Worm (Caenorhabditis elegans) whole organism, L4 larva: ENCODE data around the gene taf-8.

Experiments
- D1046.2 ChIP-seq: fragments of 200-800 bp; sonication (Bioruptor generic); IDR thresholded peaks from 2 replicates; pipeline ENCODE4 v1.3.6; 2022; ENCODE audit warnings: missing genetic modification characterization, missing compliant biosample characterization
- F26F4.8 ChIP-seq: fragments of 200-800 bp; sonication (Bioruptor generic); conservative IDR thresholded peaks from 2 replicates; pipeline ENCODE4 v1.3.6; 2022; ENCODE audit warnings: missing genetic modification characterization, missing compliant biosample characterization
- F44E2.7 ChIP-seq: fragments of 200-800 bp; sonication (Bioruptor generic); IDR thresholded peaks from 2 replicates; pipeline ENCODE4 v2.1.2; 2022; ENCODE audit warnings: missing genetic modification characterization, missing compliant biosample characterization
- T26A8.4 ChIP-seq: fragments of 200-800 bp; sonication (Bioruptor generic); IDR thresholded peaks from 2 replicates; pipeline ENCODE4 v1.3.6; 2022; ENCODE audit warnings: missing genetic modification characterization, missing compliant biosample characterization
- Y105C5A.15 ChIP-seq: fragments of 200-800 bp; sonication (Bioruptor generic); IDR thresholded peaks from 2 replicates; pipeline ENCODE4 v1.3.6; 2022; ENCODE audit warnings: missing genetic modification characterization, missing compliant biosample characterization
- Y5F2A.4 ChIP-seq: fragments of 200-800 bp; sonication (Bioruptor generic); optimal IDR thresholded peaks from 2 replicates; lab custom pipeline; 2018; ENCODE audit warnings: mild to moderate bottlenecking, missing genetic modification characterization, missing compliant biosample characterization
- Y75B8A.6 ChIP-seq: fragments of 200-800 bp; sonication (Bioruptor generic); IDR thresholded peaks from 2 replicates; pipeline ENCODE4 v1.3.6; 2022; ENCODE audit warnings: missing genetic modification reagents, missing genetic modification characterization, missing compliant biosample characterization
- aha-1 ChIP-seq: fragments of 150-350 bp; peaks from one replicate; lab custom pipeline; 2014; ENCODE audit warnings: missing biosample characterization, missing genetic modification characterization
- ama-1 ChIP-seq: fragments of 150-350 bp; optimal IDR thresholded peaks from 2 replicates; lab custom pipeline; 2014; ENCODE audit warnings: inconsistent platforms, mixed read lengths
- ceh-20 ChIP-seq: fragments of 200-800 bp; sonication (Bioruptor generic); IDR thresholded peaks from 2 replicates; pipeline ENCODE4 v1.3.6; 2022; ENCODE audit warnings: missing genetic modification reagents, missing genetic modification characterization, missing compliant biosample characterization
- ceh-28 ChIP-seq: fragments of 150-350 bp; optimal IDR thresholded peaks from 2 replicates; lab custom pipeline; 2014; ENCODE audit warnings: missing biosample characterization, missing genetic modification reagents, missing genetic modification characterization
- ceh-32 ChIP-seq: sonication (generic microtip); optimal IDR thresholded peaks from 2 replicates; lab custom pipeline; 2016; ENCODE audit warnings: mild to moderate bottlenecking, missing genetic modification characterization, missing compliant biosample characterization; ENCODE audit not compliant: poor library complexity
- ceh-82 ChIP-seq: sonication (generic microtip); optimal IDR thresholded peaks from 2 replicates; lab custom pipeline; 2017; ENCODE audit warnings: missing biosample characterization, missing genetic modification characterization
- ces-1 ChIP-seq: fragments of 150-350 bp; sonication (generic microtip); optimal IDR thresholded peaks from 4 replicates; lab custom pipeline; 2014; ENCODE audit warnings: missing biosample characterization, missing genetic modification reagents, missing genetic modification characterization
- cey-2 ChIP-seq: sonication (generic microtip); optimal IDR thresholded peaks from 3 replicates; lab custom pipeline; 2017; ENCODE audit warnings: missing genetic modification characterization, mild to moderate bottlenecking, missing compliant biosample characterization, antibody characterized with exemption, borderline replicate concordance; ENCODE audit not compliant: insufficient read depth
- daf-16 ChIP-seq, 3 experiments: sonication (generic microtip); optimal IDR thresholded peaks; 2 replicates each; lab custom pipeline; 2016 to 2017; ENCODE audit warnings: missing genetic modification characterization in 3 of 3, missing genetic modification reagents in 3 of 3, mild to moderate bottlenecking in 2 of 3, missing compliant biosample characterization in 2 of 3, missing biosample characterization in 1 of 3, moderate library complexity in 1 of 3
- dmd-6 ChIP-seq: fragments of 200-800 bp; sonication (Bioruptor generic); IDR thresholded peaks from 2 replicates; pipeline ENCODE4 v1.3.6; 2022; ENCODE audit warnings: missing genetic modification reagents, missing genetic modification characterization, missing compliant biosample characterization
- dmd-8 ChIP-seq: fragments of 200-800 bp; sonication (Bioruptor generic); IDR thresholded peaks from 2 replicates; pipeline ENCODE4 v1.3.6; 2022; ENCODE audit warnings: missing genetic modification characterization, missing compliant biosample characterization
- egl-43 ChIP-seq: fragments of 200-800 bp; sonication (Bioruptor generic); IDR thresholded peaks from 2 replicates; pipeline ENCODE4 v1.3.6; 2022; ENCODE audit warnings: missing genetic modification reagents, missing genetic modification characterization, missing compliant biosample characterization
- fkh-10 ChIP-seq: fragments of 150-350 bp; optimal IDR thresholded peaks from 2 replicates; lab custom pipeline; 2014; ENCODE audit warnings: missing biosample characterization, missing genetic modification reagents, missing genetic modification characterization
- gei-8 ChIP-seq: fragments of 200-800 bp; sonication (Bioruptor generic); optimal IDR thresholded peaks from 2 replicates; lab custom pipeline; 2018; ENCODE audit warnings: mild to moderate bottlenecking, missing genetic modification characterization, missing compliant biosample characterization
- hlh-11 ChIP-seq: fragments of 200-800 bp; sonication (Bioruptor generic); optimal IDR thresholded peaks from 2 replicates; lab custom pipeline; 2018; ENCODE audit warnings: mild to moderate bottlenecking, missing genetic modification characterization, missing compliant biosample characterization
- hlh-30 ChIP-seq: sonication (generic microtip); optimal IDR thresholded peaks from 2 replicates; lab custom pipeline; 2017; ENCODE audit warnings: antibody characterized with exemption, mild to moderate bottlenecking, missing genetic modification characterization, missing compliant biosample characterization; ENCODE audit not compliant: insufficient read depth
- jun-1 ChIP-seq: fragments of 150-350 bp; optimal IDR thresholded peaks from 2 replicates; lab custom pipeline; 2014; ENCODE audit warnings: missing biosample characterization, missing genetic modification reagents, missing genetic modification characterization
- lim-7 ChIP-seq: fragments of 200-800 bp; sonication (Bioruptor generic); IDR thresholded peaks from 2 replicates; pipeline ENCODE4 v1.3.6; 2022; ENCODE audit warnings: missing genetic modification characterization, missing compliant biosample characterization
- lin-13 ChIP-seq: fragments of 150-350 bp; optimal IDR thresholded peaks from 2 replicates; lab custom pipeline; 2014; ENCODE audit warnings: missing biosample characterization, missing genetic modification reagents, missing genetic modification characterization
- lin-15B ChIP-seq: fragments of 150-350 bp; sonication (generic microtip); optimal IDR thresholded peaks from 3 replicates; lab custom pipeline; 2014; ENCODE audit warnings: missing biosample characterization, missing genetic modification characterization
- lin-29 ChIP-seq: fragments of 200-800 bp; sonication (Bioruptor generic); IDR thresholded peaks from 2 replicates; pipeline ENCODE4 v1.3.6; 2022; ENCODE audit warnings: missing genetic modification reagents, missing genetic modification characterization, missing compliant biosample characterization
- lin-38 ChIP-seq: fragments of 200-800 bp; sonication (Bioruptor generic); IDR thresholded peaks from 2 replicates; pipeline ENCODE4 v1.3.6; 2022; ENCODE audit warnings: missing genetic modification reagents, missing genetic modification characterization, missing compliant biosample characterization
- lir-3 ChIP-seq: sonication (generic microtip); optimal IDR thresholded peaks from 2 replicates; lab custom pipeline; 2016; ENCODE audit warnings: mild to moderate bottlenecking, missing genetic modification characterization, missing compliant biosample characterization
- madf-5 ChIP-seq, 2 experiments: fragments of 200-800 bp; sonication (Bioruptor generic); IDR thresholded peaks; 2 replicates each; pipeline ENCODE4 v1.3.6; 2022; ENCODE audit warnings: missing compliant biosample characterization in 2 of 2, missing genetic modification characterization in 2 of 2
- madf-9 ChIP-seq: fragments of 200-800 bp; sonication (Bioruptor generic); conservative IDR thresholded peaks from 2 replicates; pipeline ENCODE4 v1.3.6; 2022; ENCODE audit warnings: missing genetic modification reagents, missing genetic modification characterization, missing compliant biosample characterization
- mdl-1 ChIP-seq, 2 experiments: fragments of 150-350 bp in 1 of 2; sonication (generic microtip) in 1 of 2; optimal IDR thresholded peaks; 2 replicates each; lab custom pipeline; 2014 to 2017; ENCODE audit warnings: missing biosample characterization in 2 of 2, missing genetic modification characterization in 2 of 2
- nhr-10 ChIP-seq: fragments of 150-350 bp; optimal IDR thresholded peaks from 2 replicates; lab custom pipeline; 2014; ENCODE audit warnings: missing biosample characterization, missing genetic modification characterization
- nhr-11 ChIP-seq: fragments of 150-350 bp; optimal IDR thresholded peaks from 2 replicates; lab custom pipeline; 2014; ENCODE audit warnings: missing biosample characterization, missing genetic modification characterization
- nhr-41 ChIP-seq: fragments of 200-800 bp; sonication (Bioruptor generic); IDR thresholded peaks from 2 replicates; pipeline ENCODE4 v1.3.6; 2022; ENCODE audit warnings: missing genetic modification reagents, missing genetic modification characterization, missing compliant biosample characterization
- nhr-6 ChIP-seq: fragments of 150-350 bp; optimal IDR thresholded peaks from 2 replicates; lab custom pipeline; 2014; ENCODE audit warnings: missing biosample characterization, missing genetic modification characterization
- nhr-77 ChIP-seq: fragments of 150-350 bp; optimal IDR thresholded peaks from 2 replicates; lab custom pipeline; 2014; ENCODE audit warnings: missing biosample characterization, missing genetic modification characterization
- pha-4 ChIP-seq, 2 experiments: fragments of 150-350 bp in 1 of 2; fragments of 200-800 bp in 1 of 2; sonication (Bioruptor generic) in 1 of 2; IDR thresholded peaks in 1 of 2; optimal IDR thresholded peaks in 1 of 2; 2 replicates each; pipeline versions ENCODE4 v1.3.6 to Lab custom; 2014 to 2022; ENCODE audit warnings: missing genetic modification characterization in 2 of 2, missing genetic modification reagents in 2 of 2, missing biosample characterization in 1 of 2, missing compliant biosample characterization in 1 of 2
- rbr-2 ChIP-seq: sonication (generic microtip); optimal IDR thresholded peaks from 2 replicates; lab custom pipeline; 2016; ENCODE audit warnings: missing genotype, missing genetic modification characterization, missing compliant biosample characterization
- set-16 ChIP-seq: fragments of 200-800 bp; sonication (Bioruptor generic); IDR thresholded peaks from 2 replicates; pipeline ENCODE4 v1.3.6; 2022; ENCODE audit warnings: missing genetic modification reagents, missing genetic modification characterization, missing compliant biosample characterization
- snpc-1.2 ChIP-seq: fragments of 200-800 bp; sonication (Bioruptor generic); IDR thresholded peaks from 2 replicates; pipeline ENCODE4 v1.3.6; 2022; ENCODE audit warnings: missing genetic modification reagents, missing genetic modification characterization, missing compliant biosample characterization
- spr-1 ChIP-seq: sonication (generic microtip); optimal IDR thresholded peaks from 2 replicates; lab custom pipeline; 2016; ENCODE audit warnings: mild to moderate bottlenecking, missing genetic modification characterization, missing compliant biosample characterization
- spr-3 ChIP-seq: fragments of 200-800 bp; sonication (Bioruptor generic); optimal IDR thresholded peaks from 2 replicates; lab custom pipeline; 2018; ENCODE audit warnings: mild to moderate bottlenecking, missing genetic modification characterization, missing compliant biosample characterization
- tag-97 ChIP-seq: fragments of 200-800 bp; sonication (Bioruptor generic); IDR thresholded peaks from 2 replicates; pipeline ENCODE4 v1.3.6; 2022; ENCODE audit warnings: missing genetic modification characterization, missing compliant biosample characterization
- unc-130 ChIP-seq: sonication (generic microtip); optimal IDR thresholded peaks from 2 replicates; lab custom pipeline; 2016; ENCODE audit warnings: missing genetic modification reagents, missing genetic modification characterization, missing compliant biosample characterization
- unc-62 ChIP-seq, 3 experiments: fragments of 150-350 bp in 1 of 3; sonication (generic microtip); optimal IDR thresholded peaks in 2 of 3; peaks in 1 of 3; 1 replicate in 1 of 3; 2 replicates in 2 of 3; lab custom pipeline; 2014 to 2017; ENCODE audit warnings: missing biosample characterization in 3 of 3, missing genetic modification characterization in 3 of 3, missing genetic modification reagents in 3 of 3, missing genotype in 1 of 3
- zag-1 ChIP-seq: fragments of 150-350 bp; optimal IDR thresholded peaks from 2 replicates; lab custom pipeline; 2014; ENCODE audit warnings: missing biosample characterization, missing genetic modification characterization
- zfp-3 ChIP-seq: fragments of 200-800 bp; sonication (Bioruptor generic); conservative IDR thresholded peaks from 2 replicates; pipeline ENCODE4 v1.3.6; 2022; ENCODE audit warnings: missing genetic modification reagents, missing genetic modification characterization, missing compliant biosample characterization
- zip-11 ChIP-seq: fragments of 200-800 bp; sonication (Bioruptor generic); IDR thresholded peaks from 2 replicates; pipeline ENCODE4 v1.3.6; 2022; ENCODE audit warnings: missing genetic modification characterization, missing compliant biosample characterization

taf-8 gene

ce11 chrII:9621121-9621520 lies 48.0 kb upstream of the taf-8 start:
- TF ChIP-seq unc-62 (GFP tag; optimal IDR thresholded peaks at IDR 0.05 in 1 of 2; lab: Kevin White, UChicago) (peak in 1 of 2 experiments; percentile 71), unc-62 (tag; optimal IDR thresholded peaks at IDR 0.05; lab: Kevin White, UChicago) (no peak), dmd-8 (GFP tag; lab: Robert Waterston, UW) (no peak), lin-13 (GFP tag; lab: Kevin White, UChicago) (no peak), zip-11 (GFP tag; lab: Robert Waterston, UW) (no peak), madf-5 (GFP tag; IDR thresholded peaks at IDR 0.05; lab: Robert Waterston, UW) (no peak), tag-97 (GFP tag; lab: Robert Waterston, UW) (no peak), F26F4.8 (GFP tag; lab: Robert Waterston, UW) (no peak), lin-15B (tag; lab: Kevin White, UChicago) (no peak), rbr-2 (tag; lab: Kevin White, UChicago) (no peak), lim-7 (GFP tag; lab: Robert Waterston, UW) (no peak), F44E2.7 (no peak), lin-38 (GFP tag; lab: Robert Waterston, UW) (no peak), dmd-6 (GFP tag; lab: Robert Waterston, UW) (peak; percentile 16; the same call in 1 of the 2 replicates), Y75B8A.6 (GFP tag; lab: Robert Waterston, UW) (no peak), jun-1 (tag; lab: Kevin White, UChicago) (no peak), Y5F2A.4 (no peak), lir-3 (tag; lab: Kevin White, UChicago) (no peak), ceh-28 (tag; lab: Kevin White, UChicago) (no peak), spr-1 (tag; lab: Kevin White, UChicago) (no peak), zag-1 (no peak), spr-3 (GFP tag; lab: Kevin White, UChicago) (no peak), ceh-20 (GFP tag; lab: Robert Waterston, UW) (no peak; the same call in 1 of the 2 replicates), nhr-10 (tag; lab: Kevin White, UChicago) (no peak), unc-130 (GFP tag; lab: Kevin White, UChicago) (no peak), aha-1 (tag; lab: Kevin White, UChicago) (peak; percentile 96), nhr-77 (tag; lab: Kevin White, UChicago) (no peak), ces-1 (GFP tag; lab: Kevin White, UChicago) (no peak), mdl-1 (tag; optimal IDR thresholded peaks at IDR 0.05; lab: Kevin White, UChicago) (peak in 1 of 2 experiments; percentile 11), T26A8.4 (GFP tag; lab: Robert Waterston, UW) (no peak), fkh-10 (GFP tag; lab: Kevin White, UChicago) (no peak), snpc-1.2 (GFP tag; lab: Robert Waterston, UW) (no peak), hlh-11 (tag; lab: Kevin White, UChicago) (peak; percentile 60), pha-4 (GFP tag; IDR thresholded peaks at IDR 0.05; lab: Robert Waterston, UW) (no peak; the same call in none of the 2 replicates), pha-4 (tag; optimal IDR thresholded peaks at IDR 0.05; lab: Kevin White, UChicago) (peak; percentile 37), zfp-3 (GFP tag; lab: Robert Waterston, UW) (no peak), ceh-82 (no peak), madf-9 (GFP tag; lab: Robert Waterston, UW) (no peak), daf-16 (GFP tag; optimal IDR thresholded peaks at IDR 0.05; lab: Kevin White, UChicago) (peak in 1 of 2 experiments; percentile 50), daf-16 (tag; optimal IDR thresholded peaks at IDR 0.05; lab: Kevin White, UChicago) (no peak), ceh-32 (tag; lab: Kevin White, UChicago) (no peak), nhr-11 (tag; lab: Kevin White, UChicago) (peak; percentile 67), lin-29 (GFP tag; lab: Robert Waterston, UW) (no peak), D1046.2 (no peak), ama-1 (peak; percentile 26), nhr-6 (tag; lab: Kevin White, UChicago) (peak; percentile 7), set-16 (peak; percentile 27; the same call in 1 of the 2 replicates), nhr-41 (GFP tag; lab: Robert Waterston, UW) (no peak), cey-2 (tag; lab: Kevin White, UChicago) (no peak), gei-8 (GFP tag; lab: Kevin White, UChicago) (no peak), Y105C5A.15 (GFP tag; lab: Robert Waterston, UW) (no peak), egl-43 (peak; percentile 57; the same call in 1 of the 2 replicates), hlh-30 (peak; percentile 19)
